Fruit fly (Drosophila melanogaster) whole organism, embryonic: ENCODE data around the gene CG44437.

Source experiments
- CG15011 ChIP-seq: fragments of 200-800 bp; sonication (Bioruptor generic); optimal IDR thresholded peaks from 3 replicates; lab custom pipeline; 2018; ENCODE audit warnings: missing biosample characterization, mild to moderate bottlenecking, missing genetic modification characterization
- CG3995 ChIP-seq: fragments of 200-800 bp; sonication (Bioruptor generic); optimal IDR thresholded peaks from 3 replicates; lab custom pipeline; 2016; ENCODE audit warnings: missing biosample characterization, missing genetic modification characterization
- D19A ChIP-seq: fragments of 200-800 bp; optimal IDR thresholded peaks from 3 replicates; lab custom pipeline; 2019; ENCODE audit warnings: missing biosample characterization, mild to moderate bottlenecking, missing genetic modification characterization, moderate library complexity
- Dref ChIP-seq: fragments of 200-800 bp; sonication (Bioruptor generic); IDR thresholded peaks from 2 replicates; pipeline ENCODE4 v1.3.6; 2022; ENCODE audit warnings: missing biosample characterization, missing genetic modification characterization
- Gsc ChIP-seq: fragments of 200-800 bp; sonication (Bioruptor generic); IDR thresholded peaks from 2 replicates; pipeline ENCODE4 v1.3.6; 2022; ENCODE audit warnings: missing biosample characterization, missing genetic modification characterization
- Mes4 ChIP-seq: fragments of 200-800 bp; sonication (Bioruptor generic); optimal IDR thresholded peaks from 2 replicates; lab custom pipeline; 2016; ENCODE audit warnings: missing biosample characterization, missing genetic modification characterization
- Mrtf ChIP-seq: fragments of 200-800 bp; sonication (Bioruptor generic); IDR thresholded peaks from 3 replicates; pipeline ENCODE4 v1.3.6; 2022; ENCODE audit warnings: missing biosample characterization, missing genetic modification characterization
- Usf ChIP-seq: fragments of 200-800 bp; sonication (Bioruptor generic); optimal IDR thresholded peaks from 2 replicates; lab custom pipeline; 2017; ENCODE audit warnings: missing genotype, missing biosample characterization, missing genetic modification characterization
- cg ChIP-seq: fragments of 200-800 bp; sonication (Bioruptor generic); optimal IDR thresholded peaks from 3 replicates; lab custom pipeline; 2019; ENCODE audit warnings: missing biosample characterization, mild to moderate bottlenecking, missing genetic modification characterization, moderate library complexity
- ewg ChIP-seq: fragments of 200-800 bp; sonication (Bioruptor generic); optimal IDR thresholded peaks from 3 replicates; lab custom pipeline; 2017; ENCODE audit warnings: mild to moderate bottlenecking, missing biosample characterization, missing genetic modification reagents, missing genetic modification characterization
- nom ChIP-seq: fragments of 200-800 bp; sonication (Bioruptor generic); optimal IDR thresholded peaks from 2 replicates; lab custom pipeline; 2017; ENCODE audit warnings: missing biosample characterization, missing genetic modification characterization, mild to moderate bottlenecking, moderate library complexity, missing genetic modification reagents
- schlank ChIP-seq: fragments of 200-800 bp; sonication (Bioruptor generic); optimal IDR thresholded peaks from 2 replicates; lab custom pipeline; 2018; ENCODE audit warnings: missing biosample characterization, mild to moderate bottlenecking, missing genetic modification characterization
- vfl ChIP-seq: fragments of 200-800 bp; sonication (Bioruptor generic); optimal IDR thresholded peaks from 2 replicates; lab custom pipeline; 2016; ENCODE audit warnings: missing biosample characterization, missing genetic modification characterization

DNA sequence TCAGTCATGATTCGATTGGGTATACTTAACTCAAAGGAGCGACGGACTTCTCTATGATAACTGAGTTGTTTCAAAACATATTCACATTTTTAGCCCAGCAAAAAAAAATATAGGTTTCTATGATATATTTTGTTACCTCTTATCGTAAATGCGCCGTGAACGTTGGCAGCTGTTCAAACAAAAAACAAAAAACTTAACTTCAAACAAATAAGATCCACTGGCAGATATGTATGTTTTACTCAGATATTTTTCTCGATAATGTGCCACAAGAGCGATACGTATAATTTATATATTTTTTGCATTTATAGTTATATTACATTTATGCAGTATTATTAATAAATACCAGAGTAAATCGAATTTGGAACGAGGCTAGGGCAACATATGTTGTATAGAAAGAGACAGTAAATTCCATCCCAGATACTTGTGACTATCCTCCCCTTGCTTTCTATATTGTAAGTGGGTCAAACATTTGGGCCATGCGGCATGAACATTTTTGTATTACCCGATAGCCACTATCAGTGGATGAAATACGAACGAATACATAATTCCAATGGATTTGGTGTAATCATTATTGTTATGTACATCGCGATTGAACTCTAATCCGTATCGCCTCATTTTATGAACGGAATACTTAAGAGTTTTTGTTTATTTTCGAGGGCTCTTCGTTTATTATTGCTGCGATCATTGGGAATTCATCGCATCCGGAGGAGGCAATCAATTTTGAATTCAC lies 34.6 kb upstream of the CG44437 start, which contains the start of gene CG32639:
- TF ChIP-seq Dref (GFP tag; lab: Robert Waterston, UW) (no peak), Gsc (GFP tag; lab: Robert Waterston, UW) (no peak), CG3995 (GFP tag; lab: Kevin White, UChicago) (no peak), CG15011 (no peak), cg (GFP tag; lab: Kevin White, UChicago) (no peak), Usf (no peak), ewg (GFP tag; lab: Kevin White, UChicago) (no peak), Mes4 (GFP tag; lab: Kevin White, UChicago) (no peak), nom (GFP tag; lab: Kevin White, UChicago) (no peak), schlank (tag; lab: Kevin White, UChicago) (no peak), Mrtf (GFP tag; lab: Robert Waterston, UW) (no peak), vfl (no peak), D19A (no peak)
